Worm (Caenorhabditis elegans) whole organism, L2 larva: Measurements from ENCODE around the gene F36G9.7.

ENCODE experiments used
- F13H6.1 ChIP-seq: sonication (generic microtip); optimal IDR thresholded peaks from 2 replicates; lab custom pipeline; 2016; ENCODE audit warnings: missing genetic modification characterization, missing compliant biosample characterization
- ama-1 ChIP-seq: fragments of 150-350 bp; optimal IDR thresholded peaks from 2 replicates; lab custom pipeline; 2018; ENCODE audit warnings: inconsistent platforms
- ceh-82 ChIP-seq: fragments of 150-350 bp; optimal IDR thresholded peaks from 2 replicates; lab custom pipeline; 2014; ENCODE audit warnings: missing biosample characterization, missing genetic modification characterization
- elt-3 ChIP-seq: sonication (generic microtip); optimal IDR thresholded peaks from 2 replicates; lab custom pipeline; 2017; ENCODE audit warnings: missing biosample characterization, missing genetic modification characterization
- nhr-77 ChIP-seq: fragments of 150-350 bp; optimal IDR thresholded peaks from 2 replicates; lab custom pipeline; 2014; ENCODE audit warnings: missing biosample characterization, missing genetic modification characterization
- skn-1 ChIP-seq: sonication (generic microtip); optimal IDR thresholded peaks from 2 replicates; lab custom pipeline; 2017; ENCODE audit warnings: missing biosample characterization, missing genetic modification characterization
- snpc-4 ChIP-seq: fragments of 150-350 bp; optimal IDR thresholded peaks from 2 replicates; lab custom pipeline; 2014; ENCODE audit warnings: missing biosample characterization, missing genetic modification characterization
- zag-1 ChIP-seq: fragments of 150-350 bp; optimal IDR thresholded peaks from 2 replicates; lab custom pipeline; 2014; ENCODE audit warnings: missing biosample characterization, missing genetic modification characterization
- ztf-4 ChIP-seq: fragments of 150-350 bp; optimal IDR thresholded peaks from 2 replicates; lab custom pipeline; 2014; ENCODE audit warnings: missing biosample characterization, missing genetic modification characterization

ce11 chrV:15952762-15953161 is 16.8 kb downstream of the F36G9.7 start, which contains the start of gene srw-56:
- TF ChIP-seq F13H6.1, result no peak
- no peak for TF ChIP-seq nhr-77
- no peak for TF ChIP-seq skn-1 (tag; lab: Kevin White, UChicago)
- no peak for TF ChIP-seq snpc-4 (tag; lab: Kevin White, UChicago)
- no peak for TF ChIP-seq ztf-4 (tag; lab: Kevin White, UChicago)
- no peak for TF ChIP-seq zag-1
- TF ChIP-seq ama-1 (lab: Kevin White, UChicago), result no peak
- TF ChIP-seq elt-3, result no peak
- TF ChIP-seq ceh-82 (tag; lab: Kevin White, UChicago), result no peak
